Fruit fly (Drosophila melanogaster) whole organism, wandering third instar larva: ENCODE measurements around the gene Sry-delta.

ENCODE experiments used
- Mio ChIP-seq: sonication (Bioruptor generic); optimal IDR thresholded peaks from 2 replicates; lab custom pipeline; 2016; ENCODE audit warnings: missing biosample characterization, missing genetic modification characterization
- ey ChIP-seq: fragments of 200-800 bp; sonication (Bioruptor generic); optimal IDR thresholded peaks from 2 replicates; lab custom pipeline; 2016; ENCODE audit warnings: missing biosample characterization, missing genetic modification characterization
- lola ChIP-seq: fragments of >200 bp; optimal IDR thresholded peaks from 2 replicates; lab custom pipeline; 2017; ENCODE audit warnings: missing biosample characterization, missing genetic modification characterization
- pan ChIP-seq: fragments of >200 bp; optimal IDR thresholded peaks from 2 replicates; lab custom pipeline; 2017
- psq ChIP-seq: fragments of 200-800 bp; sonication (Bioruptor generic); optimal IDR thresholded peaks from 3 replicates; lab custom pipeline; 2017; ENCODE audit warnings: missing biosample characterization, mild to moderate bottlenecking, missing genetic modification characterization, moderate library complexity

dm6 chr3R:30039494-30039893, 3.6 kb upstream of the Sry-delta start, which contains the start of the genes janA, Sry-alpha and Sry-beta:
- TF ChIP-seq ey (GFP tag; lab: Kevin White, UChicago), result no peak
- TF ChIP-seq pan (lab: Kevin White, UChicago), result no peak
- no peak for TF ChIP-seq Mio
- no peak for TF ChIP-seq lola (GFP tag; lab: Kevin White, UChicago)
- no peak for TF ChIP-seq psq (GFP tag; lab: Kevin White, UChicago)
